Worm (Caenorhabditis elegans): ENCODE data around the gene srlf-31.

The srlf-31 gene

DNA sequence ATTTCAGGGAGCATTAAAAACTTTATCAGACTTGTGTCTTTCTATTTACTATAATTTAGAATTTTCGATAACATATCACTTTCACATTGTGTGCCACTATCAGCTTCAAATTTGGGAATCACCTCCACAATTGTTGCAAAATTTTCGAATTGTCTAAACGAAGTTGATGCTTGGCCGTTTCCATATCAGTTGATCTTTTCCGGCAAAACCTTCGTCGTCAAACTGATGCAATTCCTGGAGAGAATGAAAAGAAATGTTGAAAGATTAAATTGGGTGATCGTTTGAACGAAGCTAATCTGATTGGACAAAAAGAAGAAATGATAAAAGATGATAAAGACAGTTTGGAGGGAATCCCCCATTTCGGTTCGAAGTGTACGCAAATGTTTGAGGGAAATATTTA, 32.6 kb upstream of the srlf-31 start:
- TF ChIP-seq tbx-2 (tag; optimal IDR thresholded peaks at IDR 0.05) (no peak), unc-62 (GFP tag; optimal IDR thresholded peaks at IDR 0.05) (no peak), lsy-12 (tag; optimal IDR thresholded peaks at IDR 0.05) (peak; percentile 38), nhr-76 (tag; optimal IDR thresholded peaks at IDR 0.05) (no peak), nfya-1 (tag; optimal IDR thresholded peaks at IDR 0.05; ENCODE audit: insufficient read depth) (peak; percentile 43), hmg-11 (tag; optimal IDR thresholded peaks at IDR 0.05) (no peak), nhr-23 (tag; optimal IDR thresholded peaks at IDR 0.05) (peak; percentile 47), nhr-11 (tag; optimal IDR thresholded peaks at IDR 0.05) (no peak), ZK546.5 (tag; optimal IDR thresholded peaks at IDR 0.05) (no peak), jun-1 (tag; optimal IDR thresholded peaks at IDR 0.05) (peak; percentile 76), pha-4 (tag; optimal IDR thresholded peaks at IDR 0.05) (peak; percentile 34), fkh-2 (tag; optimal IDR thresholded peaks at IDR 0.05) (no peak), fkh-10 (GFP tag; optimal IDR thresholded peaks at IDR 0.05) (no peak), mml-1 (tag; optimal IDR thresholded peaks at IDR 0.05) (no peak), R02D3.7 (tag; optimal IDR thresholded peaks at IDR 0.05) (peak; percentile 31), nhr-25 (tag; optimal IDR thresholded peaks at IDR 0.05) (peak; percentile 81), ceh-16 (tag; optimal IDR thresholded peaks at IDR 0.05) (no peak), daf-12 (tag; optimal IDR thresholded peaks at IDR 0.05) (no peak), ztf-4 (tag; optimal IDR thresholded peaks at IDR 0.05) (peak; percentile 34), egl-5 (tag; optimal IDR thresholded peaks at IDR 0.05) (no peak), elt-1 (tag; optimal IDR thresholded peaks at IDR 0.05) (no peak), nhr-67 (tag; optimal IDR thresholded peaks at IDR 0.05) (no peak), ceh-9 (tag; optimal IDR thresholded peaks at IDR 0.05) (no peak), ama-1 (optimal IDR thresholded peaks at IDR 0.05) (peak; percentile 94), elt-2 (tag; optimal IDR thresholded peaks at IDR 0.05) (peak; percentile 98), ztf-11 (tag; optimal IDR thresholded peaks at IDR 0.05) (no peak), nhr-12 (tag; optimal IDR thresholded peaks at IDR 0.05) (no peak), snpc-4 (tag; optimal IDR thresholded peaks at IDR 0.05) (no peak), skn-1 (tag; optimal IDR thresholded peaks at IDR 0.05) (no peak), nhr-43 (tag; optimal IDR thresholded peaks at IDR 0.05; ENCODE audit: poor library complexity, severe bottlenecking) (peak; percentile 67), mdl-1 (tag; optimal IDR thresholded peaks at IDR 0.05) (peak; percentile 24), egl-27 (tag; optimal IDR thresholded peaks at IDR 0.05) (peak; percentile 3), lin-15B (tag; optimal IDR thresholded peaks at IDR 0.05) (no peak), eor-1 (tag; optimal IDR thresholded peaks at IDR 0.05) (no peak), elt-3 (tag; optimal IDR thresholded peaks at IDR 0.05) (no peak), nhr-77 (tag; optimal IDR thresholded peaks at IDR 0.05) (no peak), lin-39 (tag; optimal IDR thresholded peaks at IDR 0.05) (no peak), sea-2 (GFP tag; optimal IDR thresholded peaks at IDR 0.05) (no peak), zag-1 (tag; optimal IDR thresholded peaks at IDR 0.05) (no peak), ceh-82 (tag; optimal IDR thresholded peaks at IDR 0.05) (no peak), aly-2 (tag; optimal IDR thresholded peaks at IDR 0.05) (no peak), ceh-28 (tag; optimal IDR thresholded peaks at IDR 0.05) (no peak), unc-39 (tag; optimal IDR thresholded peaks at IDR 0.05) (no peak), nhr-237 (tag; optimal IDR thresholded peaks at IDR 0.05) (no peak), fos-1 (tag; optimal IDR thresholded peaks at IDR 0.05) (peak; percentile 67), pqm-1 (tag; optimal IDR thresholded peaks at IDR 0.05) (peak; percentile 75), nhr-28 (tag; optimal IDR thresholded peaks at IDR 0.05) (no peak)
